Worm (Caenorhabditis elegans) whole organism, young adult: ENCODE data around the gene T09F5.20.

ENCODE experiments used
- B0261.1 ChIP-seq: sonication (generic microtip); optimal IDR thresholded peaks from 2 replicates; lab custom pipeline; 2016; ENCODE audit warnings: mild to moderate bottlenecking, missing genetic modification characterization, moderate library complexity, missing compliant biosample characterization
- C06A6.2 ChIP-seq: fragments of 200-800 bp; sonication (Bioruptor generic); conservative IDR thresholded peaks from 2 replicates; pipeline ENCODE4 v1.3.6; 2022; ENCODE audit warnings: missing genetic modification characterization, missing compliant biosample characterization
- D2030.7 ChIP-seq: fragments of 200-800 bp; sonication (Bioruptor generic); IDR thresholded peaks from 2 replicates; pipeline ENCODE4 v1.3.6; 2022; ENCODE audit warnings: missing genetic modification reagents, missing genetic modification characterization, missing compliant biosample characterization
- F10E7.11 ChIP-seq: sonication (generic microtip); optimal IDR thresholded peaks from 2 replicates; lab custom pipeline; 2017; ENCODE audit warnings: mild to moderate bottlenecking, missing genetic modification characterization, moderate library complexity, missing compliant biosample characterization
- F22D6.2 ChIP-seq: sonication (generic microtip); optimal IDR thresholded peaks from 2 replicates; lab custom pipeline; 2016; ENCODE audit warnings: mild to moderate bottlenecking, missing genetic modification characterization, missing compliant biosample characterization
- F23B12.7 ChIP-seq: sonication (generic microtip); optimal IDR thresholded peaks from 2 replicates; lab custom pipeline; 2017; ENCODE audit warnings: missing genetic modification characterization, mild to moderate bottlenecking, missing compliant biosample characterization, antibody characterized with exemption, moderate library complexity; ENCODE audit not compliant: insufficient read depth
- F37B4.10 ChIP-seq: fragments of 200-800 bp; sonication (Bioruptor generic); IDR thresholded peaks from 2 replicates; pipeline ENCODE4 v1.3.6; 2022; ENCODE audit warnings: missing genetic modification characterization, missing compliant biosample characterization
- F49E8.2 ChIP-seq: sonication (generic microtip); optimal IDR thresholded peaks from 3 replicates; lab custom pipeline; 2017; ENCODE audit warnings: missing genetic modification characterization, mild to moderate bottlenecking, missing compliant biosample characterization, antibody characterized with exemption, moderate library complexity; ENCODE audit not compliant: insufficient read depth
- F55B11.4 ChIP-seq: sonication (generic microtip); optimal IDR thresholded peaks from 2 replicates; lab custom pipeline; 2016; ENCODE audit warnings: missing compliant biosample characterization, missing genetic modification characterization, borderline replicate concordance; ENCODE audit not compliant: insufficient read depth
- F57A8.1 ChIP-seq: fragments of 200-800 bp; sonication (Bioruptor generic); optimal IDR thresholded peaks from 2 replicates; lab custom pipeline; 2018; ENCODE audit warnings: mild to moderate bottlenecking, missing genetic modification characterization, moderate library complexity, missing compliant biosample characterization
- Y95B8A.8 ChIP-seq: fragments of 200-800 bp; sonication (Bioruptor generic); IDR thresholded peaks from 2 replicates; pipeline ENCODE4 v1.3.6; 2022; ENCODE audit warnings: missing genetic modification reagents, missing genetic modification characterization, missing compliant biosample characterization
- aptf-3 ChIP-seq: fragments of 200-800 bp; sonication (Bioruptor generic); IDR thresholded peaks from 2 replicates; pipeline ENCODE4 v1.3.6; 2022; ENCODE audit warnings: missing genetic modification characterization, missing compliant biosample characterization
- athp-1 ChIP-seq: sonication (generic microtip); optimal IDR thresholded peaks from 2 replicates; lab custom pipeline; 2017; ENCODE audit warnings: mild to moderate bottlenecking, missing genetic modification characterization, missing compliant biosample characterization
- attf-3 ChIP-seq: fragments of 200-800 bp; sonication (Bioruptor generic); conservative IDR thresholded peaks from 2 replicates; pipeline ENCODE4 v1.3.6; 2022; ENCODE audit warnings: missing genetic modification reagents, missing genetic modification characterization, missing compliant biosample characterization
- attf-6 ChIP-seq: fragments of 200-800 bp; sonication (Bioruptor generic); IDR thresholded peaks from 2 replicates; pipeline ENCODE4 v1.3.6; 2022; ENCODE audit warnings: missing genetic modification reagents, missing genetic modification characterization, missing compliant biosample characterization
- ceh-40 ChIP-seq: fragments of 200-800 bp; sonication (Bioruptor generic); IDR thresholded peaks from 2 replicates; pipeline ENCODE4 v1.3.6; 2022; ENCODE audit warnings: missing genetic modification characterization, missing compliant biosample characterization
- ceh-79 ChIP-seq: sonication (generic microtip); optimal IDR thresholded peaks from 2 replicates; lab custom pipeline; 2017; ENCODE audit warnings: mild to moderate bottlenecking, missing genetic modification characterization, missing compliant biosample characterization
- chd-7 ChIP-seq: sonication (generic microtip); optimal IDR thresholded peaks from 2 replicates; lab custom pipeline; 2016; ENCODE audit warnings: mild to moderate bottlenecking, missing genetic modification characterization, moderate library complexity, missing compliant biosample characterization
- hmg-1.2 ChIP-seq: fragments of 200-800 bp; sonication (Bioruptor generic); IDR thresholded peaks from 2 replicates; pipeline ENCODE4 v1.3.6; 2022; ENCODE audit warnings: missing genetic modification reagents, missing genetic modification characterization, missing compliant biosample characterization
- hrde-1 ChIP-seq: sonication (generic microtip); optimal IDR thresholded peaks from 2 replicates; lab custom pipeline; 2016; ENCODE audit warnings: missing genetic modification characterization, mild to moderate bottlenecking, missing compliant biosample characterization, moderate library complexity, missing genotype, missing genetic modification reagents, borderline replicate concordance
- hsf-1 ChIP-seq: fragments of 200-800 bp; sonication (Bioruptor generic); IDR thresholded peaks from 2 replicates; pipeline ENCODE4 v1.3.6; 2022; ENCODE audit warnings: missing genetic modification reagents, missing genetic modification characterization, missing compliant biosample characterization
- lag-1 ChIP-seq: fragments of 200-800 bp; sonication (Bioruptor generic); IDR thresholded peaks from 2 replicates; pipeline ENCODE4 v1.3.6; 2022; ENCODE audit warnings: missing genetic modification reagents, missing genetic modification characterization, missing compliant biosample characterization
- let-607 ChIP-seq, 2 experiments: fragments of 200-800 bp in 1 of 2; sonication (Bioruptor generic) in 1 of 2; sonication (generic microtip) in 1 of 2; optimal IDR thresholded peaks; 2 replicates each; lab custom pipeline; 2016 to 2018; ENCODE audit warnings: mild to moderate bottlenecking in 2 of 2, missing compliant biosample characterization in 2 of 2, missing genetic modification characterization in 2 of 2, moderate library complexity in 2 of 2, missing genotype in 1 of 2
- lir-1 ChIP-seq: fragments of 200-800 bp; sonication (Bioruptor generic); conservative IDR thresholded peaks from 2 replicates; pipeline ENCODE4 v1.3.6; 2022; ENCODE audit warnings: missing genetic modification reagents, missing genetic modification characterization, missing compliant biosample characterization
- lsl-1 ChIP-seq: fragments of 200-800 bp; sonication (Bioruptor generic); optimal IDR thresholded peaks from 2 replicates; lab custom pipeline; 2018; ENCODE audit warnings: mild to moderate bottlenecking, missing genetic modification characterization, moderate library complexity, missing compliant biosample characterization
- madf-10 ChIP-seq: sonication (generic microtip); optimal IDR thresholded peaks from 2 replicates; lab custom pipeline; 2016; ENCODE audit warnings: mild to moderate bottlenecking, missing genetic modification characterization, missing compliant biosample characterization
- madf-6 ChIP-seq: fragments of 200-800 bp; sonication (Bioruptor generic); IDR thresholded peaks from 2 replicates; pipeline ENCODE4 v1.3.6; 2022; ENCODE audit warnings: missing genetic modification reagents, missing genetic modification characterization, missing compliant biosample characterization
- madf-8 ChIP-seq: fragments of 200-800 bp; sonication (Bioruptor generic); conservative IDR thresholded peaks from 2 replicates; pipeline ENCODE4 v1.3.6; 2022; ENCODE audit warnings: missing genetic modification reagents, missing genetic modification characterization, missing compliant biosample characterization
- mel-28 ChIP-seq: sonication (generic microtip); optimal IDR thresholded peaks from 2 replicates; lab custom pipeline; 2016; ENCODE audit warnings: borderline replicate concordance, mild to moderate bottlenecking, missing genetic modification characterization, missing compliant biosample characterization
- mes-4 ChIP-seq: sonication (generic microtip); optimal IDR thresholded peaks from 2 replicates; lab custom pipeline; 2016; ENCODE audit warnings: missing genotype, missing genetic modification characterization, missing compliant biosample characterization
- nhr-179 ChIP-seq: sonication (generic microtip); optimal IDR thresholded peaks from 2 replicates; lab custom pipeline; 2016; ENCODE audit warnings: mild to moderate bottlenecking, missing genetic modification characterization, missing compliant biosample characterization
- nhr-27 ChIP-seq: fragments of 200-800 bp; sonication (Bioruptor generic); optimal IDR thresholded peaks from 2 replicates; lab custom pipeline; 2018; ENCODE audit warnings: mild to moderate bottlenecking, missing genetic modification characterization, moderate library complexity, missing compliant biosample characterization
- rcor-1 ChIP-seq: fragments of 200-800 bp; sonication (Bioruptor generic); IDR thresholded peaks from 2 replicates; pipeline ENCODE4 v1.3.6; 2022; ENCODE audit warnings: missing genetic modification reagents, missing genetic modification characterization, missing compliant biosample characterization
- rec-8 ChIP-seq, 2 experiments: sonication (generic microtip); optimal IDR thresholded peaks; 2 replicates each; lab custom pipeline; 2016; ENCODE audit warnings: mild to moderate bottlenecking in 2 of 2, missing genetic modification characterization in 2 of 2, missing genetic modification reagents in 2 of 2, missing genotype in 2 of 2, missing biosample characterization in 1 of 2, missing compliant biosample characterization in 1 of 2, moderate library complexity in 1 of 2
- sea-2 ChIP-seq: fragments of 200-800 bp; sonication (Bioruptor generic); IDR thresholded peaks from 2 replicates; pipeline ENCODE4 v1.3.6; 2022; ENCODE audit warnings: missing genetic modification characterization, missing compliant biosample characterization
- snpc-4 ChIP-seq, 5 experiments: fragments of 150-350 bp in 1 of 5; sonication (generic microtip) in 4 of 5; optimal IDR thresholded peaks; 2 replicates each; lab custom pipeline; 2014 to 2018; ENCODE audit warnings: missing genetic modification characterization in 5 of 5, missing biosample characterization in 3 of 5, antibody characterized with exemption in 2 of 5, mild to moderate bottlenecking in 2 of 5, missing compliant biosample characterization in 2 of 5, missing genotype in 2 of 5, moderate library complexity in 2 of 5, missing genetic modification reagents in 1 of 5
- tbp1 ChIP-seq: fragments of 200-800 bp; sonication (Bioruptor generic); optimal IDR thresholded peaks from 2 replicates; lab custom pipeline; 2018; ENCODE audit warnings: mild to moderate bottlenecking, missing genetic modification characterization, missing compliant biosample characterization
- ztf-25 ChIP-seq: fragments of 200-800 bp; sonication (Bioruptor generic); IDR thresholded peaks from 2 replicates; pipeline ENCODE4 v1.3.6; 2022; ENCODE audit warnings: missing genetic modification reagents, missing genetic modification characterization, missing compliant biosample characterization
- ztf-6 ChIP-seq: fragments of 200-800 bp; sonication (Bioruptor generic); IDR thresholded peaks from 2 replicates; pipeline ENCODE4 v1.3.6; 2022; ENCODE audit warnings: missing genetic modification reagents, missing genetic modification characterization, missing compliant biosample characterization

Gene T09F5.20

ce11 chrV:15184097-15185040, 36.7 kb upstream of the T09F5.20 start, which contains the start of gene Y75B12B.1 (continued):
- peak; percentile 61 for TF ChIP-seq tbp1 (GFP tag; lab: Kevin White, UChicago)
- no peak for TF ChIP-seq ceh-40 (GFP tag; lab: Robert Waterston, UW)
- TF ChIP-seq snpc-4 (GFP tag; optimal IDR thresholded peaks at IDR 0.05; lab: Kevin White, UChicago): no peak
- peak in 1 of 4 experiments; percentile 25 for TF ChIP-seq snpc-4 (tag; optimal IDR thresholded peaks at IDR 0.05; lab: Kevin White, UChicago)
- no peak for TF ChIP-seq ztf-25 (GFP tag; lab: Robert Waterston, UW)
- TF ChIP-seq aptf-3 (GFP tag; lab: Robert Waterston, UW): no peak
- TF ChIP-seq ceh-79 (tag; lab: Kevin White, UChicago): no peak
- no peak for TF ChIP-seq nhr-27 (tag; lab: Kevin White, UChicago)
- no peak for TF ChIP-seq sea-2
- peak; percentile 71 for TF ChIP-seq F49E8.2
- peak; percentile 9; the same call in 1 of the 2 replicates for TF ChIP-seq hmg-1.2
- no peak for TF ChIP-seq madf-10
- TF ChIP-seq madf-8: peak; percentile 66
- no peak for TF ChIP-seq F57A8.1 (GFP tag; lab: Kevin White, UChicago)
- no peak for TF ChIP-seq mel-28 (tag; lab: Kevin White, UChicago)
- peak; percentile 94 for TF ChIP-seq madf-6 (GFP tag; lab: Robert Waterston, UW)
- TF ChIP-seq ztf-6: no peak
- no peak for TF ChIP-seq F37B4.10 (GFP tag; lab: Robert Waterston, UW)
- no peak for TF ChIP-seq mes-4
- TF ChIP-seq B0261.1 (tag; lab: Kevin White, UChicago): peak; percentile 20
- no peak for TF ChIP-seq F22D6.2 (tag; lab: Kevin White, UChicago)
- TF ChIP-seq chd-7 (tag; lab: Kevin White, UChicago): no peak
- TF ChIP-seq D2030.7 (GFP tag; lab: Robert Waterston, UW): peak; percentile 89
- TF ChIP-seq F10E7.11 (tag; lab: Kevin White, UChicago): no peak
- TF ChIP-seq athp-1: peak; percentile 94
- no peak for TF ChIP-seq attf-6 (GFP tag; lab: Robert Waterston, UW)
- TF ChIP-seq lsl-1: peak; percentile 96
- TF ChIP-seq C06A6.2: no peak
- TF ChIP-seq Y95B8A.8 (GFP tag; lab: Robert Waterston, UW): no peak
- no peak for TF ChIP-seq attf-3 (GFP tag; lab: Robert Waterston, UW)
- TF ChIP-seq hrde-1 (tag; lab: Kevin White, UChicago): no peak
- peak in 1 of 2 experiments; percentile 29 for TF ChIP-seq rec-8 (tag; optimal IDR thresholded peaks at IDR 0.05; lab: Kevin White, UChicago)
- TF ChIP-seq F55B11.4 (tag; lab: Kevin White, UChicago): no peak
- peak; percentile 46 for TF ChIP-seq rcor-1 (GFP tag; lab: Robert Waterston, UW)
- no peak for TF ChIP-seq lag-1
- TF ChIP-seq nhr-179 (tag; lab: Kevin White, UChicago): no peak
- TF ChIP-seq lir-1 (GFP tag; lab: Robert Waterston, UW): no peak
- no peak for TF ChIP-seq F23B12.7
- TF ChIP-seq hsf-1 (GFP tag; lab: Robert Waterston, UW): peak; percentile 84
- no peak for TF ChIP-seq let-607 (tag; optimal IDR thresholded peaks at IDR 0.05; lab: Kevin White, UChicago)
